Fruit fly (Drosophila melanogaster) whole organism, adult: ENCODE data around the gene CG13994.

ENCODE experiments used
- CG1620 ChIP-seq: fragments of 200-800 bp; sonication (Bioruptor generic); optimal IDR thresholded peaks from 2 replicates; lab custom pipeline; 2016; ENCODE audit warnings: missing biosample characterization, missing genetic modification characterization
- CG7045 ChIP-seq: fragments of 200-800 bp; sonication (Bioruptor generic); optimal IDR thresholded peaks from 2 replicates; lab custom pipeline; 2017; ENCODE audit warnings: missing biosample characterization, mild to moderate bottlenecking, missing genetic modification characterization
- Hr96 ChIP-seq: fragments of 200-800 bp; sonication (Bioruptor generic); optimal IDR thresholded peaks from 2 replicates; lab custom pipeline; 2016; ENCODE audit warnings: missing biosample characterization, missing genetic modification characterization
- Mnt ChIP-seq: fragments of 200-800 bp; sonication (Bioruptor generic); optimal IDR thresholded peaks from 2 replicates; lab custom pipeline; 2016; ENCODE audit warnings: missing biosample characterization, mild to moderate bottlenecking, missing genetic modification characterization
- cic ChIP-seq: fragments of 200-800 bp; sonication (Bioruptor generic); optimal IDR thresholded peaks from 2 replicates; lab custom pipeline; 2017; ENCODE audit warnings: missing biosample characterization, mild to moderate bottlenecking, missing genetic modification characterization, moderate library complexity
- cnc ChIP-seq, 2 experiments: fragments of >200 bp; optimal IDR thresholded peaks; 2 replicates each; lab custom pipeline; 2017
- toe ChIP-seq: fragments of 200-800 bp; sonication (Bioruptor generic); optimal IDR thresholded peaks from 2 replicates; lab custom pipeline; 2016; ENCODE audit warnings: missing biosample characterization, missing genetic modification characterization

dm6 chr2L:6090786-6091716 lies 28.3 kb downstream of the CG13994 start, which contains the start of gene CG45075:
- no peak for TF ChIP-seq cic (GFP tag; lab: Kevin White, UChicago)
- no peak for TF ChIP-seq Hr96 (GFP tag; lab: Kevin White, UChicago)
- no peak for TF ChIP-seq Mnt
- no peak for TF ChIP-seq CG1620 (GFP tag; lab: Kevin White, UChicago)
- TF ChIP-seq cnc (optimal IDR thresholded peaks at IDR 0.05; lab: Kevin White, UChicago) = no peak
- no peak for TF ChIP-seq CG7045
- no peak for TF ChIP-seq toe (GFP tag; lab: Kevin White, UChicago)
